Worm (Caenorhabditis elegans): ENCODE measurements around the gene C54H2.4.

C54H2.4 gene

DNA sequence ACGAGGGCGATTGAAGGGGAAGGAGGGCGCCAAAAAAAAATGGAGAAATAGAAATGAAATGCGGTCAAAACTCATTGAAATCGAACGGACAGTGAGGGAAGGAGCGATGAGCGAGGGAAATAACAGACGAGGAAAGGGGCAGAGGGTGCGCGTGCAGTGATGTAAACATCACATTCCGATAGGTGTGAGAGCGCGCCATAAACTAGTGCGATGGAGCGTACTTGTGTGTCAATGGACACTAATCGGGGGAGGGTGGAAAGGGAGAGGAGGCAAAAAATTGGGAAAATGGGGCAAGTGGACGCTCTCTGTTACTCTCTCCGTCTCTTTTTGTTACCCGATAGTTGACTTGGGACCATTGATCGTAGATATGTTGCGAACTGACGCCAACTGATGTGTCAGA lies 6.6 kb downstream of the C54H2.4 start (continued):
- TF ChIP-seq dve-1 (tag; optimal IDR thresholded peaks at IDR 0.05; ENCODE audit: insufficient read depth): peak; percentile 42
- no peak for TF ChIP-seq aly-2 (tag; optimal IDR thresholded peaks at IDR 0.05)
- TF ChIP-seq lin-38 (GFP tag; IDR thresholded peaks at IDR 0.05): peak; percentile 57; the same call in 1 of the 2 replicates
- TF ChIP-seq hlh-11 (tag; optimal IDR thresholded peaks at IDR 0.05): peak; percentile 76
- no peak for TF ChIP-seq ceh-62 (tag; optimal IDR thresholded peaks at IDR 0.05)
- TF ChIP-seq unc-39 (tag; optimal IDR thresholded peaks at IDR 0.05): no peak
- no peak for TF ChIP-seq zfp-2 (tag; optimal IDR thresholded peaks at IDR 0.05)
- peak; percentile 75 for TF ChIP-seq nhr-11 (tag; optimal IDR thresholded peaks at IDR 0.05)
- TF ChIP-seq mxl-2 (GFP tag; conservative IDR thresholded peaks at IDR 0.05): no peak
- 0 out of 2 replicates have a peak, but pooled peaks have one; percentile 36 for TF ChIP-seq T26A8.4 (GFP tag; IDR thresholded peaks at IDR 0.05)
- peak; percentile 3; the same call in 1 of the 2 replicates for TF ChIP-seq set-16 (GFP tag; IDR thresholded peaks at IDR 0.05)
- no peak for TF ChIP-seq zag-1 (tag; optimal IDR thresholded peaks at IDR 0.05)
- no peak for TF ChIP-seq unc-130 (GFP tag; optimal IDR thresholded peaks at IDR 0.05)
- TF ChIP-seq madf-5 (GFP tag; IDR thresholded peaks at IDR 0.05): no peak
- TF ChIP-seq D1046.2 (GFP tag; IDR thresholded peaks at IDR 0.05): no peak
- peak; percentile 50 for TF ChIP-seq rbr-2 (tag; optimal IDR thresholded peaks at IDR 0.05)
- TF ChIP-seq daf-12 (tag; optimal IDR thresholded peaks at IDR 0.05): no peak
- no peak for TF ChIP-seq F49E8.2 (tag; optimal IDR thresholded peaks at IDR 0.05; ENCODE audit: borderline replicate concordance)
- TF ChIP-seq dpl-1 (GFP tag; optimal IDR thresholded peaks at IDR 0.05): no peak
- no peak for TF ChIP-seq lin-1 (GFP tag; IDR thresholded peaks at IDR 0.05)
- TF ChIP-seq jun-1 (tag; optimal IDR thresholded peaks at IDR 0.05): no peak
- peak; percentile 82 for TF ChIP-seq hlh-30 (tag; optimal IDR thresholded peaks at IDR 0.05; ENCODE audit: insufficient read depth)

DNA sequence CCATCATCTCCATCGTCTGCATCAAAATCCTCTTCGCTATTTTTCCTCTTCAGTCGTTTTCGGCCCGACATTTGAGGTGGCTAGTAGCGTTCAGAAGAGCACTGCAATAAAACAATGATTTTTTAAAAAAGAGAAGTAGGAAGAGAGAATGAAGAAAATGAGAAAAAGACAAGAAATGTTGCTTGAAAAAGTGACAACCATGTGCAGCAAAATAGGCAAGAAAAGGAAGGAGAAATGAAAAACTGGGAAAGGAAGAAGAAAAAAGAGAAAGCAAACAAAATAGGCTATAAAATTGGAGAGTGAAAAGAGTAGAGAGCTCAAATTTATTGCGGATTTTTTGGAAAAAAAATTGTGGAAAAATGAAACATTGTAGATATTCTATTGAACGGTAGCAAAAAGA lies 7.3 kb downstream of the C54H2.4 start, which contains the start of gene tag-294:
Gene tag-294, minus strand, starts transcription at position 101 of the 400 bp plus-strand sequence.
- TF ChIP-seq duxl-1 (tag; optimal IDR thresholded peaks at IDR 0.05; ENCODE audit: poor library complexity): no peak
- no peak for TF ChIP-seq ceh-82 (tag; optimal IDR thresholded peaks at IDR 0.05)

DNA sequence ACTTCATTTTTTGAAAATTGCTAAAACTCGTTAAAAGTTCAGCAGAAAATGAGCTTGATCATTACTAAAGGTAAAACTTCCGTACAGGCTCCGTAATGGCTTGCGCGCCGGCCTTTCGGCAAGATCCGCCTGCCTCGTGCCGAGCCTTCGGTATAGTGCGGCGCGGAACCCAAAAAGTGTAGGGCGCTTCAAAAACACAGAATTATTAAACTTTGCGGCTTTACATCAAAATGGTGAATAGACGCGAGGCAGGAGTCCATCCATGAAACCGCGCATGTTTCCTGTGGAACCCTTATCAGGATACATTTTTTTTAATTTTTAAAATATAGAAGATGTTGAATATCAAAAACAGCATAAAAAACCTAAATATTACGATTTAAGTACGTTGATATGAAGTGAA lies 17.4 kb downstream of the C54H2.4 start:
- TF ChIP-seq nhr-77 (tag; optimal IDR thresholded peaks at IDR 0.05) (no peak), arid-1 (GFP tag; conservative IDR thresholded peaks at IDR 0.05) (no peak), F37D6.2 (tag; optimal IDR thresholded peaks at IDR 0.05) (no peak), pha-4 (GFP tag; IDR thresholded peaks at IDR 0.05) (no peak; the same call in 1 of the 2 replicates), pha-4 (tag; optimal IDR thresholded peaks at IDR 0.05) (no peak), dmd-9 (GFP tag; IDR thresholded peaks at IDR 0.05) (no peak), tag-97 (GFP tag; IDR thresholded peaks at IDR 0.05) (no peak), snpc-4 (tag; optimal IDR thresholded peaks at IDR 0.05) (peak; percentile 57), pqm-1 (tag; optimal IDR thresholded peaks at IDR 0.05) (no peak), mdl-1 (tag; optimal IDR thresholded peaks at IDR 0.05) (no peak), lsy-2 (tag; optimal IDR thresholded peaks at IDR 0.05) (no peak), duxl-1 (tag; optimal IDR thresholded peaks at IDR 0.05; ENCODE audit: poor library complexity) (no peak), dpl-1 (GFP tag; optimal IDR thresholded peaks at IDR 0.05) (no peak), spr-3 (GFP tag; optimal IDR thresholded peaks at IDR 0.05) (no peak), dmd-6 (GFP tag; IDR thresholded peaks at IDR 0.05) (no peak), ceh-44 (GFP tag; IDR thresholded peaks at IDR 0.05) (no peak), aha-1 (tag) (peak; percentile 85), nhr-6 (tag; optimal IDR thresholded peaks at IDR 0.05) (no peak)

Data from whole organism, L4 larva.